Worm (Caenorhabditis elegans) whole organism, late embryonic: Measurements from ENCODE around the gene C33C12.1.

Experiments
- Y22D7AL.16 ChIP-seq: sonication (generic microtip); optimal IDR thresholded peaks from 2 replicates; lab custom pipeline; 2016; ENCODE audit warnings: missing genetic modification characterization, missing compliant biosample characterization
- ama-1 ChIP-seq: fragments of 150-350 bp; optimal IDR thresholded peaks from 2 replicates; lab custom pipeline; 2014
- ceh-31 ChIP-seq: sonication (generic microtip); optimal IDR thresholded peaks from 2 replicates; lab custom pipeline; 2016; ENCODE audit warnings: missing genetic modification characterization, missing compliant biosample characterization
- elt-2 ChIP-seq: sonication (generic microtip); optimal IDR thresholded peaks from 2 replicates; lab custom pipeline; 2016; ENCODE audit warnings: missing genetic modification reagents, missing genetic modification characterization, missing compliant biosample characterization
- ets-4 ChIP-seq: sonication (generic microtip); optimal IDR thresholded peaks from 2 replicates; lab custom pipeline; 2016; ENCODE audit warnings: missing genetic modification characterization, missing compliant biosample characterization
- fkh-6 ChIP-seq: sonication (generic microtip); optimal IDR thresholded peaks from 2 replicates; lab custom pipeline; 2016; ENCODE audit warnings: missing genetic modification characterization, missing compliant biosample characterization
- hlh-30 ChIP-seq: sonication (generic microtip); optimal IDR thresholded peaks from 2 replicates; lab custom pipeline; 2017; ENCODE audit warnings: antibody characterized with exemption, missing genetic modification characterization, missing compliant biosample characterization; ENCODE audit not compliant: insufficient read depth
- lin-11 ChIP-seq: fragments of 200-800 bp; sonication (Bioruptor generic); optimal IDR thresholded peaks from 2 replicates; lab custom pipeline; 2018; ENCODE audit warnings: mild to moderate bottlenecking, missing genetic modification characterization, missing compliant biosample characterization
- nfya-1 ChIP-seq: sonication (generic microtip); optimal IDR thresholded peaks from 2 replicates; lab custom pipeline; 2017; ENCODE audit warnings: missing genetic modification characterization, mild to moderate bottlenecking, missing compliant biosample characterization, antibody characterized with exemption, moderate library complexity
- sox-4 ChIP-seq: sonication (generic microtip); optimal IDR thresholded peaks from 2 replicates; lab custom pipeline; 2017; ENCODE audit warnings: mild to moderate bottlenecking, missing genetic modification characterization, inconsistent platforms, missing compliant biosample characterization

- TF ChIP-seq ceh-31 (tag; lab: Kevin White, UChicago) (peak; percentile 47), ama-1 (no peak), fkh-6 (no peak), Y22D7AL.16 (tag; lab: Kevin White, UChicago) (no peak), nfya-1 (tag; lab: Kevin White, UChicago) (peak; percentile 40), hlh-30 (no peak), elt-2 (peak; percentile 9), lin-11 (tag; lab: Kevin White, UChicago) (no peak), sox-4 (tag; lab: Kevin White, UChicago) (no peak), ets-4 (tag; lab: Kevin White, UChicago) (no peak)
Measured at ce11 chrII:2195541-2195940, 2.5 kb upstream of the C33C12.1 start.
